Worm (Caenorhabditis elegans) whole organism, L1 larva: ENCODE measurements around the gene fbxa-135.

Source experiments
- F16B12.6 ChIP-seq: fragments of 150-350 bp; optimal IDR thresholded peaks from 2 replicates; lab custom pipeline; 2014; ENCODE audit warnings: missing biosample characterization, missing genetic modification characterization
- Y116A8C.19 ChIP-seq: sonication (generic microtip); optimal IDR thresholded peaks from 2 replicates; lab custom pipeline; 2016; ENCODE audit warnings: missing compliant biosample characterization, missing genetic modification characterization, borderline replicate concordance
- aly-2 ChIP-seq: fragments of 150-350 bp; optimal IDR thresholded peaks from 2 replicates; lab custom pipeline; 2014; ENCODE audit warnings: missing biosample characterization, missing genetic modification characterization
- ama-1 ChIP-seq: fragments of 150-350 bp; optimal IDR thresholded peaks from 2 replicates; lab custom pipeline; 2014
- ceh-8 ChIP-seq: fragments of 200-800 bp; sonication (Bioruptor generic); optimal IDR thresholded peaks from 2 replicates; lab custom pipeline; 2018; ENCODE audit warnings: mild to moderate bottlenecking, missing genetic modification characterization, moderate library complexity, missing compliant biosample characterization
- dpl-1 ChIP-seq, 3 experiments: fragments of 150-350 bp in 2 of 3; sonication (generic microtip) in 1 of 3; optimal IDR thresholded peaks; 2 replicates each; lab custom pipeline; 2014 to 2017; ENCODE audit warnings: missing biosample characterization in 3 of 3, missing genetic modification characterization in 3 of 3, missing genetic modification reagents in 3 of 3
- dsc-1 ChIP-seq: sonication (generic microtip); optimal IDR thresholded peaks from 2 replicates; lab custom pipeline; 2016; ENCODE audit warnings: mild to moderate bottlenecking, missing genetic modification characterization, missing compliant biosample characterization
- efl-1 ChIP-seq, 4 experiments: fragments of 150-350 bp; optimal IDR thresholded peaks in 3 of 4; peaks in 1 of 4; 1 replicate in 1 of 4; 2 replicates in 3 of 4; lab custom pipeline; 2014; ENCODE audit warnings: missing biosample characterization in 2 of 4, missing genetic modification characterization in 2 of 4, missing genetic modification reagents in 2 of 4
- egl-13 ChIP-seq: sonication (generic microtip); optimal IDR thresholded peaks from 2 replicates; lab custom pipeline; 2016; ENCODE audit warnings: missing genotype, missing genetic modification reagents, missing genetic modification characterization, missing compliant biosample characterization
- fkh-8 ChIP-seq: sonication (generic microtip); optimal IDR thresholded peaks from 2 replicates; lab custom pipeline; 2016; ENCODE audit warnings: mild to moderate bottlenecking, missing genetic modification characterization, missing compliant biosample characterization
- grh-1 ChIP-seq: fragments of 200-800 bp; sonication (Bioruptor generic); IDR thresholded peaks from 2 replicates; pipeline ENCODE4 v1.3.6; 2022; ENCODE audit warnings: missing genetic modification reagents, missing genetic modification characterization, missing compliant biosample characterization
- hlh-17 ChIP-seq: fragments of 200-800 bp; sonication (Bioruptor generic); optimal IDR thresholded peaks from 2 replicates; lab custom pipeline; 2018; ENCODE audit warnings: missing genetic modification characterization, mild to moderate bottlenecking, missing compliant biosample characterization, moderate library complexity, borderline replicate concordance
- isw-1 ChIP-seq: fragments of 200-800 bp; sonication (Bioruptor generic); IDR thresholded peaks from 2 replicates; pipeline ENCODE4 v1.3.6; 2022; ENCODE audit warnings: missing genetic modification characterization, missing compliant biosample characterization
- lin-13 ChIP-seq: fragments of 150-350 bp; optimal IDR thresholded peaks from 2 replicates; lab custom pipeline; 2014; ENCODE audit warnings: missing biosample characterization, missing genetic modification reagents, missing genetic modification characterization
- lin-14 ChIP-seq: fragments of 200-800 bp; sonication (Bioruptor generic); optimal IDR thresholded peaks from 2 replicates; lab custom pipeline; 2018; ENCODE audit warnings: mild to moderate bottlenecking, missing genetic modification characterization, moderate library complexity, missing compliant biosample characterization
- lin-39 ChIP-seq: fragments of 150-350 bp; optimal IDR thresholded peaks from 2 replicates; lab custom pipeline; 2014; ENCODE audit warnings: missing biosample characterization, missing genetic modification reagents, missing genetic modification characterization
- lir-3 ChIP-seq: sonication (generic microtip); optimal IDR thresholded peaks from 2 replicates; lab custom pipeline; 2016; ENCODE audit warnings: mild to moderate bottlenecking, missing genetic modification characterization, moderate library complexity, missing compliant biosample characterization; ENCODE audit not compliant: poor library complexity
- nhr-19 ChIP-seq: fragments of 200-800 bp; sonication (Bioruptor generic); conservative IDR thresholded peaks from 2 replicates; pipeline ENCODE4 v1.3.6; 2022; ENCODE audit warnings: missing genetic modification characterization, missing compliant biosample characterization
- nhr-20 ChIP-seq: sonication (generic microtip); optimal IDR thresholded peaks from 2 replicates; lab custom pipeline; 2016; ENCODE audit warnings: mild to moderate bottlenecking, missing genetic modification characterization, missing compliant biosample characterization
- nhr-237 ChIP-seq: fragments of 150-350 bp; optimal IDR thresholded peaks from 2 replicates; lab custom pipeline; 2014; ENCODE audit warnings: missing biosample characterization, missing genetic modification characterization
- nhr-47 ChIP-seq: sonication (generic microtip); optimal IDR thresholded peaks from 2 replicates; lab custom pipeline; 2016; ENCODE audit warnings: mild to moderate bottlenecking, missing genetic modification characterization, moderate library complexity, missing compliant biosample characterization
- nhr-71 ChIP-seq: sonication (generic microtip); optimal IDR thresholded peaks from 2 replicates; lab custom pipeline; 2016; ENCODE audit warnings: mild to moderate bottlenecking, missing genetic modification characterization, moderate library complexity, missing compliant biosample characterization
- nhr-77 ChIP-seq: fragments of 150-350 bp; optimal IDR thresholded peaks from 2 replicates; lab custom pipeline; 2014; ENCODE audit warnings: missing biosample characterization, missing genetic modification characterization
- nhr-85 ChIP-seq: sonication (generic microtip); peaks from one replicate; lab custom pipeline; 2016; ENCODE audit warnings: missing genetic modification characterization, inconsistent platforms, missing compliant biosample characterization
- pax-3 ChIP-seq: fragments of 200-800 bp; sonication (Bioruptor generic); optimal IDR thresholded peaks from 2 replicates; lab custom pipeline; 2018; ENCODE audit warnings: mild to moderate bottlenecking, missing genetic modification characterization, moderate library complexity, missing compliant biosample characterization
- pqm-1 ChIP-seq: sonication (generic microtip); optimal IDR thresholded peaks from 3 replicates; lab custom pipeline; 2017; ENCODE audit warnings: missing biosample characterization, missing genetic modification characterization
- rnt-1 ChIP-seq: sonication (generic microtip); optimal IDR thresholded peaks from 2 replicates; lab custom pipeline; 2016; ENCODE audit warnings: mild to moderate bottlenecking, missing genetic modification characterization, moderate library complexity, missing compliant biosample characterization
- snu-23 ChIP-seq: sonication (generic microtip); optimal IDR thresholded peaks from 2 replicates; lab custom pipeline; 2016; ENCODE audit warnings: missing genetic modification characterization, missing compliant biosample characterization
- sox-4 ChIP-seq: sonication (generic microtip); optimal IDR thresholded peaks from 2 replicates; lab custom pipeline; 2016; ENCODE audit warnings: missing genetic modification characterization, missing compliant biosample characterization
- swsn-7 ChIP-seq: sonication (generic microtip); optimal IDR thresholded peaks from 2 replicates; lab custom pipeline; 2016; ENCODE audit warnings: missing genetic modification characterization, missing compliant biosample characterization
- tbx-2 ChIP-seq: sonication (generic microtip); optimal IDR thresholded peaks from 2 replicates; lab custom pipeline; 2016; ENCODE audit warnings: missing genetic modification characterization, missing compliant biosample characterization
- tlp-1 ChIP-seq: fragments of 150-350 bp; optimal IDR thresholded peaks from 2 replicates; lab custom pipeline; 2014; ENCODE audit warnings: missing biosample characterization, missing genetic modification characterization
- unc-30 ChIP-seq: sonication (generic microtip); optimal IDR thresholded peaks from 2 replicates; lab custom pipeline; 2017; ENCODE audit warnings: missing biosample characterization, missing genetic modification characterization
- unc-86 ChIP-seq: sonication (generic microtip); optimal IDR thresholded peaks from 2 replicates; lab custom pipeline; 2016; ENCODE audit warnings: missing genetic modification characterization, missing compliant biosample characterization
- unc-98 ChIP-seq: fragments of 200-800 bp; sonication (Bioruptor generic); IDR thresholded peaks from 2 replicates; pipeline ENCODE4 v1.3.6; 2022; ENCODE audit warnings: missing genetic modification characterization, missing compliant biosample characterization
- xbp-1 ChIP-seq: sonication (generic microtip); optimal IDR thresholded peaks from 2 replicates; lab custom pipeline; 2016; ENCODE audit warnings: missing genetic modification characterization, missing compliant biosample characterization
- zip-4 ChIP-seq: fragments of 200-800 bp; sonication (Bioruptor generic); optimal IDR thresholded peaks from 2 replicates; lab custom pipeline; 2018; ENCODE audit warnings: mild to moderate bottlenecking, missing genetic modification characterization, moderate library complexity, missing compliant biosample characterization

Gene fbxa-135

ce11 chrV:15380857-15381256 is 21.2 kb upstream of the fbxa-135 start, which contains the start of gene dhs-23:
dhs-23 (plus strand) TSS chrV:15381219.
- TF ChIP-seq efl-1 (optimal IDR thresholded peaks at IDR 0.05; lab: Kevin White, UChicago) (no peak), efl-1 (GFP tag; optimal IDR thresholded peaks at IDR 0.05 in 1 of 2; lab: Kevin White, UChicago) (peak in 1 of 2 experiments; percentile 29), nhr-20 (tag; lab: Kevin White, UChicago) (peak; percentile 54), swsn-7 (tag; lab: Kevin White, UChicago) (no peak)

- no peak for TF ChIP-seq unc-30 (tag; lab: Kevin White, UChicago)
- no peak for TF ChIP-seq tlp-1 (tag; lab: Kevin White, UChicago)
- no peak for TF ChIP-seq nhr-19 (GFP tag; lab: Robert Waterston, UW)
- TF ChIP-seq lin-14 (GFP tag; lab: Kevin White, UChicago): no peak
- no peak for TF ChIP-seq nhr-237 (tag; lab: Kevin White, UChicago)
- no peak for TF ChIP-seq zip-4 (GFP tag; lab: Kevin White, UChicago)
- TF ChIP-seq lir-3: no peak
- TF ChIP-seq nhr-47 (tag; lab: Kevin White, UChicago): no peak
- TF ChIP-seq fkh-8 (tag; lab: Kevin White, UChicago): no peak
- no peak for TF ChIP-seq nhr-20 (tag; lab: Kevin White, UChicago)
- TF ChIP-seq ama-1 (lab: Kevin White, UChicago): no peak
- TF ChIP-seq lin-39 (tag; lab: Kevin White, UChicago): no peak
- no peak for TF ChIP-seq xbp-1 (tag; lab: Kevin White, UChicago)
Measured at ce11 chrV:15383739-15384138, 18.3 kb upstream of the fbxa-135 start, which contains the start of gene str-88. str-88 (minus strand) TSS chrV:15383839.

ce11 chrV:15384733-15385132 is 17.3 kb upstream of the fbxa-135 start, which contains the start of gene str-102:
str-102 (plus strand) TSS chrV:15385033.
- TF ChIP-seq ceh-8: peak; percentile 72
- TF ChIP-seq hlh-17: no peak
- TF ChIP-seq, all 84 proteins: peak for 1

ce11 chrV:15388820-15389384 is 13.2 kb upstream of the fbxa-135 start, which contains the start of gene srh-170:
srh-170 (minus strand) TSS chrV:15388870.
- no peak for TF ChIP-seq unc-98 (GFP tag; lab: Robert Waterston, UW)
- TF ChIP-seq sox-4: no peak
- 0 out of 2 replicates have a peak, but pooled peaks have one; percentile 16 for TF ChIP-seq isw-1 (GFP tag; lab: Robert Waterston, UW)
- no peak for TF ChIP-seq egl-13
- TF ChIP-seq snu-23 (GFP tag; lab: Kevin White, UChicago): peak; percentile 23
- TF ChIP-seq nhr-85 (tag; lab: Kevin White, UChicago): no peak
- TF ChIP-seq nhr-47 (tag; lab: Kevin White, UChicago): peak; percentile 8
- TF ChIP-seq F16B12.6: peak; percentile 49
- TF ChIP-seq tbx-2: no peak
- TF ChIP-seq grh-1 (GFP tag; lab: Robert Waterston, UW): peak; percentile 57
- TF ChIP-seq efl-1 (optimal IDR thresholded peaks at IDR 0.05; lab: Kevin White, UChicago): peak; percentile 35 to 73
- peak; percentile 46 to 72 for TF ChIP-seq efl-1 (GFP tag; optimal IDR thresholded peaks at IDR 0.05 in 1 of 2; lab: Kevin White, UChicago)
- TF ChIP-seq nhr-71 (tag; lab: Kevin White, UChicago): peak; percentile 11
- TF ChIP-seq dpl-1 (GFP tag; optimal IDR thresholded peaks at IDR 0.05; lab: Kevin White, UChicago): peak in 2 of 3 experiments; percentile 16 to 52
- no peak for TF ChIP-seq zip-4 (GFP tag; lab: Kevin White, UChicago)
- TF ChIP-seq, all 84 proteins: peak for 8

ce11 chrV:15392064-15392463 is 10.0 kb upstream of the fbxa-135 start:
- TF ChIP-seq nhr-71 (tag; lab: Kevin White, UChicago) (no peak), unc-86 (tag; lab: Kevin White, UChicago) (no peak), tlp-1 (tag; lab: Kevin White, UChicago) (no peak), pqm-1 (tag; lab: Kevin White, UChicago) (no peak), lin-13 (GFP tag; lab: Kevin White, UChicago) (no peak), hlh-17 (no peak), nhr-237 (tag; lab: Kevin White, UChicago) (no peak), zip-4 (GFP tag; lab: Kevin White, UChicago) (no peak), ceh-8 (no peak), aly-2 (tag; lab: Kevin White, UChicago) (no peak), dsc-1 (tag; lab: Kevin White, UChicago) (no peak), nhr-19 (GFP tag; lab: Robert Waterston, UW) (no peak), nhr-77 (tag; lab: Kevin White, UChicago) (no peak), rnt-1 (tag; lab: Kevin White, UChicago) (no peak), pax-3 (tag; lab: Kevin White, UChicago) (no peak), dpl-1 (GFP tag; optimal IDR thresholded peaks at IDR 0.05; lab: Kevin White, UChicago) (no peak), Y116A8C.19 (tag; lab: Kevin White, UChicago) (no peak), egl-13 (no peak)
